Worm (Caenorhabditis elegans) whole organism, late embryonic: ENCODE results near the gene gmeb-1.

Experiments
- C38D4.7 ChIP-seq: fragments of 200-800 bp; sonication (Bioruptor generic); optimal IDR thresholded peaks from 2 replicates; lab custom pipeline; 2018; ENCODE audit warnings: mild to moderate bottlenecking, missing genetic modification characterization, moderate library complexity, missing compliant biosample characterization
- F13H6.1 ChIP-seq: sonication (generic microtip); optimal IDR thresholded peaks from 2 replicates; lab custom pipeline; 2016; ENCODE audit warnings: missing genetic modification characterization, missing compliant biosample characterization
- K02D7.2 ChIP-seq: sonication (generic microtip); optimal IDR thresholded peaks from 2 replicates; lab custom pipeline; 2017; ENCODE audit warnings: mild to moderate bottlenecking, missing genetic modification characterization, missing compliant biosample characterization
- K09A11.1 ChIP-seq: sonication (generic microtip); optimal IDR thresholded peaks from 2 replicates; lab custom pipeline; 2017; ENCODE audit warnings: antibody characterized with exemption, mild to moderate bottlenecking, missing genetic modification characterization, missing compliant biosample characterization; ENCODE audit not compliant: insufficient read depth
- ceh-19 ChIP-seq: fragments of 200-800 bp; sonication (Bioruptor generic); optimal IDR thresholded peaks from 2 replicates; lab custom pipeline; 2018; ENCODE audit warnings: mild to moderate bottlenecking, missing genetic modification characterization, missing compliant biosample characterization
- ceh-2 ChIP-seq: sonication (generic microtip); optimal IDR thresholded peaks from 2 replicates; lab custom pipeline; 2016; ENCODE audit warnings: missing genotype, missing genetic modification characterization, missing compliant biosample characterization
- ceh-22 ChIP-seq: sonication (generic microtip); optimal IDR thresholded peaks from 2 replicates; lab custom pipeline; 2017; ENCODE audit warnings: missing biosample characterization, missing genetic modification characterization
- ceh-24 ChIP-seq: sonication (generic microtip); optimal IDR thresholded peaks from 2 replicates; lab custom pipeline; 2016; ENCODE audit warnings: mild to moderate bottlenecking, missing genetic modification characterization, missing compliant biosample characterization
- ceh-30 ChIP-seq: fragments of 150-350 bp; optimal IDR thresholded peaks from 2 replicates; lab custom pipeline; 2014; ENCODE audit warnings: missing biosample characterization, missing genetic modification characterization
- ceh-31 ChIP-seq: sonication (generic microtip); optimal IDR thresholded peaks from 2 replicates; lab custom pipeline; 2016; ENCODE audit warnings: missing genetic modification characterization, missing compliant biosample characterization
- ceh-6 ChIP-seq: fragments of 200-800 bp; sonication (Bioruptor generic); optimal IDR thresholded peaks from 2 replicates; lab custom pipeline; 2018; ENCODE audit warnings: mild to moderate bottlenecking, missing genetic modification characterization, missing compliant biosample characterization
- ceh-9 ChIP-seq: sonication (generic microtip); optimal IDR thresholded peaks from 2 replicates; lab custom pipeline; 2016; ENCODE audit warnings: mild to moderate bottlenecking, missing genetic modification characterization, inconsistent platforms, missing compliant biosample characterization
- che-1 ChIP-seq: sonication (generic microtip); optimal IDR thresholded peaks from 2 replicates; lab custom pipeline; 2016; ENCODE audit warnings: mild to moderate bottlenecking, missing genetic modification characterization, missing compliant biosample characterization
- dmd-4 ChIP-seq: sonication (generic microtip); optimal IDR thresholded peaks from 2 replicates; lab custom pipeline; 2016; ENCODE audit warnings: borderline replicate concordance, missing genetic modification characterization, missing compliant biosample characterization
- elt-2 ChIP-seq: sonication (generic microtip); optimal IDR thresholded peaks from 2 replicates; lab custom pipeline; 2016; ENCODE audit warnings: missing genetic modification reagents, missing genetic modification characterization, missing compliant biosample characterization
- elt-4 ChIP-seq: sonication (generic microtip); optimal IDR thresholded peaks from 2 replicates; lab custom pipeline; 2016; ENCODE audit warnings: missing genetic modification characterization, missing compliant biosample characterization
- ets-4 ChIP-seq: sonication (generic microtip); optimal IDR thresholded peaks from 2 replicates; lab custom pipeline; 2016; ENCODE audit warnings: missing genetic modification characterization, missing compliant biosample characterization
- eyg-1 ChIP-seq: sonication (generic microtip); optimal IDR thresholded peaks from 2 replicates; lab custom pipeline; 2016; ENCODE audit warnings: missing genotype, missing genetic modification characterization, missing compliant biosample characterization
- fax-1 ChIP-seq: sonication (generic microtip); optimal IDR thresholded peaks from 2 replicates; lab custom pipeline; 2016; ENCODE audit warnings: missing genotype, missing genetic modification characterization, missing compliant biosample characterization
- hlh-30 ChIP-seq: sonication (generic microtip); optimal IDR thresholded peaks from 2 replicates; lab custom pipeline; 2017; ENCODE audit warnings: antibody characterized with exemption, missing genetic modification characterization, missing compliant biosample characterization; ENCODE audit not compliant: insufficient read depth
- lim-6 ChIP-seq: sonication (generic microtip); optimal IDR thresholded peaks from 2 replicates; lab custom pipeline; 2016; ENCODE audit warnings: missing genetic modification characterization, missing compliant biosample characterization
- lin-11 ChIP-seq: fragments of 200-800 bp; sonication (Bioruptor generic); optimal IDR thresholded peaks from 2 replicates; lab custom pipeline; 2018; ENCODE audit warnings: mild to moderate bottlenecking, missing genetic modification characterization, missing compliant biosample characterization
- madf-2 ChIP-seq: sonication (generic microtip); optimal IDR thresholded peaks from 2 replicates; lab custom pipeline; 2017; ENCODE audit warnings: missing genetic modification characterization, missing compliant biosample characterization
- mec-3 ChIP-seq: sonication (generic microtip); optimal IDR thresholded peaks from 2 replicates; lab custom pipeline; 2016; ENCODE audit warnings: borderline replicate concordance, missing genetic modification characterization, missing compliant biosample characterization
- npax-4 ChIP-seq: sonication (generic microtip); optimal IDR thresholded peaks from 2 replicates; lab custom pipeline; 2016; ENCODE audit warnings: missing genetic modification characterization, missing compliant biosample characterization
- odd-2 ChIP-seq: sonication (generic microtip); optimal IDR thresholded peaks from 2 replicates; lab custom pipeline; 2017; ENCODE audit warnings: antibody characterized with exemption, mild to moderate bottlenecking, missing genetic modification characterization, missing compliant biosample characterization
- pag-3 ChIP-seq: sonication (generic microtip); optimal IDR thresholded peaks from 2 replicates; lab custom pipeline; 2016; ENCODE audit warnings: missing compliant biosample characterization, missing genetic modification characterization, borderline replicate concordance
- pat-9 ChIP-seq: fragments of 200-800 bp; sonication (Bioruptor generic); optimal IDR thresholded peaks from 2 replicates; lab custom pipeline; 2018; ENCODE audit warnings: mild to moderate bottlenecking, missing genetic modification characterization, moderate library complexity, missing compliant biosample characterization
- pha-2 ChIP-seq: sonication (generic microtip); optimal IDR thresholded peaks from 2 replicates; lab custom pipeline; 2017; ENCODE audit warnings: mild to moderate bottlenecking, missing genetic modification characterization, missing compliant biosample characterization
- pha-4 ChIP-seq: fragments of 150-350 bp; optimal IDR thresholded peaks from 2 replicates; lab custom pipeline; 2018; ENCODE audit warnings: missing biosample characterization, missing genetic modification reagents, missing genetic modification characterization
- pqm-1 ChIP-seq: sonication (generic microtip); optimal IDR thresholded peaks from 2 replicates; lab custom pipeline; 2016; ENCODE audit warnings: missing genetic modification characterization, missing compliant biosample characterization
- pros-1 ChIP-seq: fragments of 150-350 bp; optimal IDR thresholded peaks from 2 replicates; lab custom pipeline; 2014; ENCODE audit warnings: missing biosample characterization, missing genetic modification reagents, missing genetic modification characterization
- sdc-2 ChIP-seq: sonication (generic microtip); optimal IDR thresholded peaks from 2 replicates; lab custom pipeline; 2016; ENCODE audit warnings: missing genotype, missing genetic modification characterization, missing compliant biosample characterization
- sox-2 ChIP-seq: fragments of 200-800 bp; sonication (Bioruptor generic); IDR thresholded peaks from 2 replicates; pipeline ENCODE4 v1.3.6; 2022; ENCODE audit warnings: missing genetic modification reagents, missing genetic modification characterization, missing compliant biosample characterization
- sox-4 ChIP-seq: sonication (generic microtip); optimal IDR thresholded peaks from 2 replicates; lab custom pipeline; 2017; ENCODE audit warnings: mild to moderate bottlenecking, missing genetic modification characterization, inconsistent platforms, missing compliant biosample characterization
- tbx-2 ChIP-seq: sonication (generic microtip); optimal IDR thresholded peaks from 2 replicates; lab custom pipeline; 2016; ENCODE audit warnings: missing genetic modification characterization, missing compliant biosample characterization
- tbx-7 ChIP-seq: sonication (generic microtip); optimal IDR thresholded peaks from 2 replicates; lab custom pipeline; 2016; ENCODE audit warnings: missing genotype, missing genetic modification characterization, missing compliant biosample characterization
- unc-42 ChIP-seq: sonication (generic microtip); optimal IDR thresholded peaks from 2 replicates; lab custom pipeline; 2016; ENCODE audit warnings: missing genotype, missing genetic modification characterization, missing compliant biosample characterization

gmeb-1 gene

ce11 chrII:50862-51261 is 31.5 kb downstream of the gmeb-1 start:
- TF ChIP-seq pqm-1 (tag; lab: Kevin White, UChicago) (no peak), elt-2 (tag; lab: Kevin White, UChicago) (peak; percentile 4)

ce11 chrII:51352-51751 is 32.0 kb downstream of the gmeb-1 start, which contains the start of gene sptl-1:
Gene sptl-1 (plus strand): TSS chrII:51652.
- TF ChIP-seq ceh-24 (no peak), pag-3 (tag; lab: Kevin White, UChicago) (no peak), elt-2 (tag; lab: Kevin White, UChicago) (no peak), pat-9 (tag; lab: Kevin White, UChicago) (no peak), unc-42 (tag; lab: Kevin White, UChicago) (no peak), F13H6.1 (tag; lab: Kevin White, UChicago) (no peak), lim-6 (no peak), pros-1 (no peak), npax-4 (tag; lab: Kevin White, UChicago) (no peak), che-1 (no peak), ceh-22 (tag; lab: Kevin White, UChicago) (no peak), dmd-4 (tag; lab: Kevin White, UChicago) (no peak), mec-3 (tag; lab: Kevin White, UChicago) (no peak), lin-11 (tag; lab: Kevin White, UChicago) (no peak), ceh-30 (no peak), tbx-7 (tag; lab: Kevin White, UChicago) (no peak), C38D4.7 (no peak), K09A11.1 (no peak), pqm-1 (tag; lab: Kevin White, UChicago) (no peak), eyg-1 (tag; lab: Kevin White, UChicago) (no peak)
- TF ChIP-seq, all 69 proteins: peak for 0

DNA sequence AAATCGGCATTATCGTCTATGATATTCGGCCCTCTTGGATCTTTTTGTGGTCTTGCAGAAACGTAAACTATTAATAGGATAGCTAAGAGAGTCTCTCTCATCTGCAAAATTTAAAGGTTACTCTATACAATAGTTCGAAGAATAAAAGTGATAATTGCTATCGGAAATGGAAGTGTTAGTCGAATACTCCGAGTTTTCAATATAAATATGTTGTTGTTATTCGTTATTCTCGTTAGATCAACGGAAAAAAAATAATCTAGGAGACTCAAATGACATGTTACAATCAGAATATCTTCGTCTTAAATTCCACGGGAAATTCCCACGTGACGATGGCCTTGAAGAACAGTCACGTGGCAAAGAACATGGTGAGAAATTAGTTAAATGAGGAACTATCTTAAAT is 35.9 kb downstream of the gmeb-1 start, which contains the start of gene tre-5:
TSS of gene tre-5 (minus strand) at position 101 of the 400 bp plus-strand sequence.
- TF ChIP-seq pag-3 (tag; lab: Kevin White, UChicago) (no peak), hlh-30 (peak; percentile 25), elt-4 (no peak)

- TF ChIP-seq dmd-4 (tag; lab: Kevin White, UChicago) (no peak), K02D7.2 (tag; lab: Kevin White, UChicago) (no peak), ceh-31 (tag; lab: Kevin White, UChicago) (no peak), mec-3 (tag; lab: Kevin White, UChicago) (no peak)
- TF ChIP-seq, all 69 proteins: peak for 0
Observed at ce11 chrII:57370-57769, 38.0 kb downstream of the gmeb-1 start, which contains the start of gene ascc-1. Gene ascc-1 (plus strand): TSS chrII:57670.

DNA sequence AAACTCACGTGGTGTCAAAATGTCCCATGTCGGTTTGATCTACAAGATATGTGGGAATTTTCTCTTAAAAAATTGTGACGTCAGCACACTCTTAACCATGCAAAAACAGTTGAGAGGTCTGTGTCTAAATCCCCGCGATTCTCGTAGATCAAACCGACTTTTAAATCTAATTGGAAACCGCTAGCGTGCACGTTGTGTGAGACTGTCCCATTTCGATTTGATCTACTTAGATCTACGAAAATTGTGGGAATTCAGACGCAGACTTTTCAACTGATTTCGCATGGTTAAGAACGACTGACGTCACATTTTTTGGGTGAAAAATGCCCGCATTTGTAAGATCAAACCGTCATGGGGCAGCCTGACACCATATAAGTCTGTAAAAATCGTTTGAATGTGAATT is 38.5 kb downstream of the gmeb-1 start:
- TF ChIP-seq fax-1, result no peak
- no peak for TF ChIP-seq unc-42 (tag; lab: Kevin White, UChicago)
- no peak for TF ChIP-seq sox-2 (GFP tag; lab: Robert Waterston, UW)
- TF ChIP-seq ceh-9 (tag; lab: Kevin White, UChicago), result no peak
- no peak for TF ChIP-seq ceh-6 (GFP tag; lab: Kevin White, UChicago)
- TF ChIP-seq pha-2 (tag; lab: Kevin White, UChicago), result no peak
- TF ChIP-seq sdc-2 (tag; lab: Kevin White, UChicago), result no peak
- no peak for TF ChIP-seq odd-2 (tag; lab: Kevin White, UChicago)
- no peak for TF ChIP-seq pqm-1 (tag; lab: Kevin White, UChicago)
- no peak for TF ChIP-seq ceh-22 (tag; lab: Kevin White, UChicago)
- no peak for TF ChIP-seq madf-2 (tag; lab: Kevin White, UChicago)
- TF ChIP-seq ets-4 (tag; lab: Kevin White, UChicago), result no peak
- no peak for TF ChIP-seq ceh-31 (tag; lab: Kevin White, UChicago)
- no peak for TF ChIP-seq ceh-2 (tag; lab: Kevin White, UChicago)
- no peak for TF ChIP-seq pha-4 (tag; lab: Kevin White, UChicago)
- no peak for TF ChIP-seq sox-4 (tag; lab: Kevin White, UChicago)
- no peak for TF ChIP-seq ceh-30
- TF ChIP-seq ceh-19 (GFP tag; lab: Kevin White, UChicago), result no peak
- no peak for TF ChIP-seq tbx-2 (tag; lab: Kevin White, UChicago)
- no peak for TF ChIP-seq F13H6.1 (tag; lab: Kevin White, UChicago)
